Worm (Caenorhabditis elegans) whole organism, L4 larva: ENCODE results near the gene unc-1.

ENCODE experiments used
- D1046.2 ChIP-seq: fragments of 200-800 bp; sonication (Bioruptor generic); IDR thresholded peaks from 2 replicates; pipeline ENCODE4 v1.3.6; 2022; ENCODE audit warnings: missing genetic modification characterization, missing compliant biosample characterization
- T20F7.1 ChIP-seq: fragments of 200-800 bp; sonication (Bioruptor generic); optimal IDR thresholded peaks from 2 replicates; lab custom pipeline; 2018; ENCODE audit warnings: mild to moderate bottlenecking, missing genetic modification characterization, missing compliant biosample characterization
- Y105C5A.15 ChIP-seq: fragments of 200-800 bp; sonication (Bioruptor generic); IDR thresholded peaks from 2 replicates; pipeline ENCODE4 v1.3.6; 2022; ENCODE audit warnings: missing genetic modification characterization, missing compliant biosample characterization
- ZK546.5 ChIP-seq, 2 experiments: sonication (generic microtip); optimal IDR thresholded peaks; 2 replicates each; lab custom pipeline; 2017; ENCODE audit warnings: missing biosample characterization in 2 of 2, missing genetic modification characterization in 2 of 2
- aha-1 ChIP-seq: fragments of 150-350 bp; peaks from one replicate; lab custom pipeline; 2014; ENCODE audit warnings: missing biosample characterization, missing genetic modification characterization
- ama-1 ChIP-seq: fragments of 150-350 bp; optimal IDR thresholded peaks from 2 replicates; lab custom pipeline; 2014; ENCODE audit warnings: inconsistent platforms, mixed read lengths
- arid-1 ChIP-seq: fragments of 200-800 bp; sonication (Bioruptor generic); conservative IDR thresholded peaks from 2 replicates; pipeline ENCODE4 v1.3.6; 2022; ENCODE audit warnings: missing genetic modification reagents, missing genetic modification characterization, missing compliant biosample characterization
- attf-4 ChIP-seq: sonication (generic microtip); optimal IDR thresholded peaks from 3 replicates; lab custom pipeline; 2017; ENCODE audit warnings: missing biosample characterization, missing genetic modification characterization
- ceh-20 ChIP-seq: fragments of 200-800 bp; sonication (Bioruptor generic); IDR thresholded peaks from 2 replicates; pipeline ENCODE4 v1.3.6; 2022; ENCODE audit warnings: missing genetic modification reagents, missing genetic modification characterization, missing compliant biosample characterization
- ceh-32 ChIP-seq: sonication (generic microtip); optimal IDR thresholded peaks from 2 replicates; lab custom pipeline; 2016; ENCODE audit warnings: mild to moderate bottlenecking, missing genetic modification characterization, missing compliant biosample characterization; ENCODE audit not compliant: poor library complexity
- cey-2 ChIP-seq: sonication (generic microtip); optimal IDR thresholded peaks from 3 replicates; lab custom pipeline; 2017; ENCODE audit warnings: missing genetic modification characterization, mild to moderate bottlenecking, missing compliant biosample characterization, antibody characterized with exemption, borderline replicate concordance; ENCODE audit not compliant: insufficient read depth
- daf-12 ChIP-seq: fragments of 150-350 bp; optimal IDR thresholded peaks from 2 replicates; lab custom pipeline; 2014; ENCODE audit warnings: missing biosample characterization, missing genetic modification reagents, missing genetic modification characterization
- daf-16 ChIP-seq, 3 experiments: sonication (generic microtip); optimal IDR thresholded peaks; 2 replicates each; lab custom pipeline; 2016 to 2017; ENCODE audit warnings: missing genetic modification characterization in 3 of 3, missing genetic modification reagents in 3 of 3, mild to moderate bottlenecking in 2 of 3, missing compliant biosample characterization in 2 of 3, missing biosample characterization in 1 of 3, moderate library complexity in 1 of 3
- dmd-9 ChIP-seq: fragments of 200-800 bp; sonication (Bioruptor generic); IDR thresholded peaks from 2 replicates; pipeline ENCODE4 v1.3.6; 2022; ENCODE audit warnings: missing genetic modification reagents, missing genetic modification characterization, missing compliant biosample characterization
- egl-43 ChIP-seq: fragments of 200-800 bp; sonication (Bioruptor generic); IDR thresholded peaks from 2 replicates; pipeline ENCODE4 v1.3.6; 2022; ENCODE audit warnings: missing genetic modification reagents, missing genetic modification characterization, missing compliant biosample characterization
- fkh-10 ChIP-seq: fragments of 150-350 bp; optimal IDR thresholded peaks from 2 replicates; lab custom pipeline; 2014; ENCODE audit warnings: missing biosample characterization, missing genetic modification reagents, missing genetic modification characterization
- fos-1 ChIP-seq: fragments of 150-350 bp; optimal IDR thresholded peaks from 2 replicates; lab custom pipeline; 2014; ENCODE audit warnings: missing biosample characterization, missing genetic modification characterization
- gei-8 ChIP-seq: fragments of 200-800 bp; sonication (Bioruptor generic); optimal IDR thresholded peaks from 2 replicates; lab custom pipeline; 2018; ENCODE audit warnings: mild to moderate bottlenecking, missing genetic modification characterization, missing compliant biosample characterization
- hmg-1.1 ChIP-seq: fragments of 200-800 bp; sonication (Bioruptor generic); IDR thresholded peaks from 2 replicates; pipeline ENCODE4 v1.3.6; 2022; ENCODE audit warnings: missing genetic modification reagents, missing genetic modification characterization, missing compliant biosample characterization
- lin-1 ChIP-seq: fragments of 200-800 bp; sonication (Bioruptor generic); IDR thresholded peaks from 2 replicates; pipeline ENCODE4 v1.3.6; 2022; ENCODE audit warnings: missing genetic modification reagents, missing genetic modification characterization, missing compliant biosample characterization
- lin-13 ChIP-seq: fragments of 150-350 bp; optimal IDR thresholded peaks from 2 replicates; lab custom pipeline; 2014; ENCODE audit warnings: missing biosample characterization, missing genetic modification reagents, missing genetic modification characterization
- lin-15B ChIP-seq: fragments of 150-350 bp; sonication (generic microtip); optimal IDR thresholded peaks from 3 replicates; lab custom pipeline; 2014; ENCODE audit warnings: missing biosample characterization, missing genetic modification characterization
- lin-29 ChIP-seq: fragments of 200-800 bp; sonication (Bioruptor generic); IDR thresholded peaks from 2 replicates; pipeline ENCODE4 v1.3.6; 2022; ENCODE audit warnings: missing genetic modification reagents, missing genetic modification characterization, missing compliant biosample characterization
- lin-39 ChIP-seq: fragments of 150-350 bp; optimal IDR thresholded peaks from 2 replicates; lab custom pipeline; 2014; ENCODE audit warnings: missing biosample characterization, missing genetic modification reagents, missing genetic modification characterization
- lsy-2 ChIP-seq, 2 experiments: fragments of 150-350 bp in 1 of 2; sonication (generic microtip) in 1 of 2; optimal IDR thresholded peaks; 2 replicates each; lab custom pipeline; 2014 to 2017; ENCODE audit warnings: missing biosample characterization in 2 of 2, missing genetic modification characterization in 2 of 2
- madf-5 ChIP-seq, 2 experiments: fragments of 200-800 bp; sonication (Bioruptor generic); IDR thresholded peaks; 2 replicates each; pipeline ENCODE4 v1.3.6; 2022; ENCODE audit warnings: missing compliant biosample characterization in 2 of 2, missing genetic modification characterization in 2 of 2
- mdl-1 ChIP-seq, 2 experiments: fragments of 150-350 bp in 1 of 2; sonication (generic microtip) in 1 of 2; optimal IDR thresholded peaks; 2 replicates each; lab custom pipeline; 2014 to 2017; ENCODE audit warnings: missing biosample characterization in 2 of 2, missing genetic modification characterization in 2 of 2
- mdt-29 ChIP-seq: fragments of 200-800 bp; sonication (Bioruptor generic); IDR thresholded peaks from 2 replicates; pipeline ENCODE4 v1.3.6; 2022; ENCODE audit warnings: missing genetic modification reagents, missing genetic modification characterization, missing compliant biosample characterization
- mxl-2 ChIP-seq: fragments of 200-800 bp; sonication (Bioruptor generic); conservative IDR thresholded peaks from 2 replicates; pipeline ENCODE4 v1.3.6; 2022; ENCODE audit warnings: missing genetic modification reagents, missing genetic modification characterization, missing compliant biosample characterization
- mxl-3 ChIP-seq: fragments of 200-800 bp; sonication (Bioruptor generic); optimal IDR thresholded peaks from 2 replicates; lab custom pipeline; 2018; ENCODE audit warnings: mild to moderate bottlenecking, missing genetic modification characterization, missing compliant biosample characterization
- nhr-102 ChIP-seq: sonication (generic microtip); optimal IDR thresholded peaks from 2 replicates; lab custom pipeline; 2016; ENCODE audit warnings: mild to moderate bottlenecking, missing genetic modification characterization, moderate library complexity, missing compliant biosample characterization
- nhr-11 ChIP-seq: fragments of 150-350 bp; optimal IDR thresholded peaks from 2 replicates; lab custom pipeline; 2014; ENCODE audit warnings: missing biosample characterization, missing genetic modification characterization
- nhr-111 ChIP-seq: fragments of 200-800 bp; sonication (Bioruptor generic); optimal IDR thresholded peaks from 2 replicates; lab custom pipeline; 2018; ENCODE audit warnings: mild to moderate bottlenecking, missing genetic modification characterization, missing compliant biosample characterization
- nhr-25 ChIP-seq: sonication (generic microtip); optimal IDR thresholded peaks from 2 replicates; lab custom pipeline; 2017; ENCODE audit warnings: missing genetic modification characterization, mild to moderate bottlenecking, missing compliant biosample characterization, antibody characterized with exemption, moderate library complexity, borderline replicate concordance; ENCODE audit not compliant: insufficient read depth
- nhr-28 ChIP-seq: fragments of 150-350 bp; optimal IDR thresholded peaks from 2 replicates; lab custom pipeline; 2014; ENCODE audit warnings: missing biosample characterization, missing genetic modification characterization
- nhr-48 ChIP-seq: sonication (generic microtip); optimal IDR thresholded peaks from 2 replicates; lab custom pipeline; 2016; ENCODE audit warnings: mild to moderate bottlenecking, missing genetic modification characterization, missing compliant biosample characterization
- nhr-77 ChIP-seq: fragments of 150-350 bp; optimal IDR thresholded peaks from 2 replicates; lab custom pipeline; 2014; ENCODE audit warnings: missing biosample characterization, missing genetic modification characterization
- pha-4 ChIP-seq, 2 experiments: fragments of 150-350 bp in 1 of 2; fragments of 200-800 bp in 1 of 2; sonication (Bioruptor generic) in 1 of 2; IDR thresholded peaks in 1 of 2; optimal IDR thresholded peaks in 1 of 2; 2 replicates each; pipeline versions ENCODE4 v1.3.6 to Lab custom; 2014 to 2022; ENCODE audit warnings: missing genetic modification characterization in 2 of 2, missing genetic modification reagents in 2 of 2, missing biosample characterization in 1 of 2, missing compliant biosample characterization in 1 of 2
- php-3 ChIP-seq: fragments of 200-800 bp; sonication (Bioruptor generic); IDR thresholded peaks from 2 replicates; pipeline ENCODE4 v1.3.6; 2022; ENCODE audit warnings: missing genetic modification reagents, missing genetic modification characterization, missing compliant biosample characterization
- pqm-1 ChIP-seq: sonication (generic microtip); optimal IDR thresholded peaks from 2 replicates; lab custom pipeline; 2017; ENCODE audit warnings: missing biosample characterization, missing genetic modification characterization
- sdz-12 ChIP-seq: fragments of 200-800 bp; sonication (Bioruptor generic); optimal IDR thresholded peaks from 2 replicates; lab custom pipeline; 2018; ENCODE audit warnings: mild to moderate bottlenecking, missing genetic modification characterization, missing compliant biosample characterization
- snpc-1.2 ChIP-seq: fragments of 200-800 bp; sonication (Bioruptor generic); IDR thresholded peaks from 2 replicates; pipeline ENCODE4 v1.3.6; 2022; ENCODE audit warnings: missing genetic modification reagents, missing genetic modification characterization, missing compliant biosample characterization
- snpc-4 ChIP-seq: fragments of 150-350 bp; optimal IDR thresholded peaks from 2 replicates; lab custom pipeline; 2014; ENCODE audit warnings: missing biosample characterization, missing genetic modification characterization
- tag-97 ChIP-seq: fragments of 200-800 bp; sonication (Bioruptor generic); IDR thresholded peaks from 2 replicates; pipeline ENCODE4 v1.3.6; 2022; ENCODE audit warnings: missing genetic modification characterization, missing compliant biosample characterization
- vab-7 ChIP-seq: fragments of 200-800 bp; sonication (Bioruptor generic); IDR thresholded peaks from 2 replicates; pipeline ENCODE4 v1.3.6; 2022; ENCODE audit warnings: missing genetic modification reagents, missing genetic modification characterization, missing compliant biosample characterization
- zag-1 ChIP-seq: fragments of 150-350 bp; optimal IDR thresholded peaks from 2 replicates; lab custom pipeline; 2014; ENCODE audit warnings: missing biosample characterization, missing genetic modification characterization
- zfp-2 ChIP-seq: sonication (generic microtip); optimal IDR thresholded peaks from 2 replicates; lab custom pipeline; 2016; ENCODE audit warnings: mild to moderate bottlenecking, missing genetic modification characterization, missing compliant biosample characterization

Gene unc-1

DNA sequence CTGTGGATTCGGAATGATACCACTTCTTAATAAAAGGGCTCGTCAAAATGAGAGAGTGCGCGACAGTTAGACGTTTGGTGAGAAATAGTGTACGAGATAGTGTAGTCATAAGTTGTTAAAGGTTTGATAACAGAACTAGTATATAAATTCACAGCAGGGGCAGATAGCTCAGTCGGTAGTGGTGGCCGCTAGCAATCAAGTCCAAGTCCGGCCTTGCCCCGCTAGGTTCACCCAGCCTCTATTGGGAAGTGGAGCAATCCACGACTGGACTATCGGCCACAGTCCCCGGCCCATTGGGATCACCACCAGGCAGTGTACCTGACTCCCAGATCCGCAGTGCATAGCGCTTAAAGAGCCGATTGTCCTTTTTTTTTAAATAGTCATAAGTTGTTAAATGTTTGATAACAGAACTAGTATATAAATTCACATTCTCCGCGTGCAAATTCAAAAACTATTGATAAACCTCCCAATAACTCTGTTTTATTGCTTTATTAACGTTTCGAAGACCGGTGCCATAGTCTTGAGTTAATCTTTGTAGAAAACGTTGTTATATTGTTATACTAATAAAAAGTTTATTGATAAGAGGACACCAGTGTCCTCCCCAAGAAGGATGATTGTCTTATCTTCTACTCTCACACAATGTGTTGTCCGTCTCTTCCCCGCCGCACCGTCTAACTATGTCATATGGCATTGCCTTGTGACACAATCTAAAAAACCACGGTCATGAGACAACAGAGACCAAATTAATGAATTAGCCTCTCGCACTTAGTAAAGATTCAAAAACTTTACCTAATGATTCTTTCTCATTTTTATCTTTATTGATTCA is 51.4 kb downstream of the unc-1 start (continued):
- peak in 1 of 2 experiments; percentile 41 for TF ChIP-seq mdl-1 (tag; optimal IDR thresholded peaks at IDR 0.05; lab: Kevin White, UChicago)
- TF ChIP-seq Y105C5A.15 (GFP tag; lab: Robert Waterston, UW): no peak
- TF ChIP-seq lin-15B (tag; lab: Kevin White, UChicago): no peak
- no peak for TF ChIP-seq lin-39 (tag; lab: Kevin White, UChicago)
- 0 out of 2 replicates have a peak, but pooled peaks have one; percentile 40 for TF ChIP-seq D1046.2 (GFP tag; lab: Robert Waterston, UW)
- TF ChIP-seq egl-43: peak; percentile 68
- TF ChIP-seq pha-4 (GFP tag; IDR thresholded peaks at IDR 0.05; lab: Robert Waterston, UW): peak; percentile 64; the same call in 1 of the 2 replicates
- TF ChIP-seq pha-4 (tag; optimal IDR thresholded peaks at IDR 0.05; lab: Kevin White, UChicago): no peak
- no peak for TF ChIP-seq attf-4 (tag; lab: Kevin White, UChicago)
- peak; percentile 70 for TF ChIP-seq nhr-77 (tag; lab: Kevin White, UChicago)
- peak in 1 of 2 experiments; percentile 28 for TF ChIP-seq lsy-2 (tag; optimal IDR thresholded peaks at IDR 0.05; lab: Kevin White, UChicago)
- peak; percentile 22 for TF ChIP-seq sdz-12 (GFP tag; lab: Kevin White, UChicago)
- TF ChIP-seq nhr-25 (tag; lab: Kevin White, UChicago): no peak
- TF ChIP-seq daf-12 (tag; lab: Kevin White, UChicago): no peak
- TF ChIP-seq ceh-20 (GFP tag; lab: Robert Waterston, UW): 0 out of 2 replicates have a peak, but pooled peaks have one; percentile 38
- TF ChIP-seq nhr-48 (tag; lab: Kevin White, UChicago): peak; percentile 62
- TF ChIP-seq ceh-32: no peak
- no peak for TF ChIP-seq fkh-10 (GFP tag; lab: Kevin White, UChicago)
- peak; percentile 17 for TF ChIP-seq lin-13 (GFP tag; lab: Kevin White, UChicago)
- peak; percentile 19 for TF ChIP-seq aha-1 (tag; lab: Kevin White, UChicago)
- TF ChIP-seq cey-2 (tag; lab: Kevin White, UChicago): no peak
- peak; percentile 42; the same call in 1 of the 2 replicates for TF ChIP-seq mdt-29
- TF ChIP-seq nhr-102 (tag; lab: Kevin White, UChicago): peak; percentile 60
- peak; percentile 15 for TF ChIP-seq mxl-3 (GFP tag; lab: Kevin White, UChicago)
- TF ChIP-seq fos-1 (tag; lab: Kevin White, UChicago): no peak
- no peak for TF ChIP-seq lin-29 (GFP tag; lab: Robert Waterston, UW)
- TF ChIP-seq lin-1 (GFP tag; lab: Robert Waterston, UW): peak; percentile 52; the same call in 1 of the 2 replicates
- peak; percentile 26; the same call in 1 of the 2 replicates for TF ChIP-seq mxl-2 (GFP tag; lab: Robert Waterston, UW)
- no peak for TF ChIP-seq snpc-4 (tag; lab: Kevin White, UChicago)
- TF ChIP-seq zfp-2 (tag; lab: Kevin White, UChicago): no peak
- peak; percentile 85 for TF ChIP-seq pqm-1 (tag; lab: Kevin White, UChicago)
- peak; percentile 43; the same call in 1 of the 2 replicates for TF ChIP-seq hmg-1.1
- no peak for TF ChIP-seq nhr-11 (tag; lab: Kevin White, UChicago)
- TF ChIP-seq gei-8 (GFP tag; lab: Kevin White, UChicago): peak; percentile 3
- TF ChIP-seq nhr-28 (tag; lab: Kevin White, UChicago): peak; percentile 94
- TF ChIP-seq madf-5 (GFP tag; IDR thresholded peaks at IDR 0.05; lab: Robert Waterston, UW): 0 out of 4 replicates have a peak, but pooled peaks of 1 of the 2 experiments have one; percentile 60
- no peak for TF ChIP-seq tag-97 (GFP tag; lab: Robert Waterston, UW)
- TF ChIP-seq ZK546.5 (tag; optimal IDR thresholded peaks at IDR 0.05; lab: Kevin White, UChicago): no peak
- TF ChIP-seq snpc-1.2: peak; percentile 55
- TF ChIP-seq zag-1 (tag; lab: Kevin White, UChicago): no peak
- TF ChIP-seq vab-7 (GFP tag; lab: Robert Waterston, UW): no peak
- peak; percentile 70 for TF ChIP-seq dmd-9
- TF ChIP-seq daf-16 (GFP tag; optimal IDR thresholded peaks at IDR 0.05; lab: Kevin White, UChicago): peak in 1 of 2 experiments; percentile 1
- peak; percentile 92 for TF ChIP-seq daf-16 (tag; optimal IDR thresholded peaks at IDR 0.05; lab: Kevin White, UChicago)
- TF ChIP-seq php-3 (GFP tag; lab: Robert Waterston, UW): peak; percentile 89
- TF ChIP-seq nhr-111 (GFP tag; lab: Kevin White, UChicago): no peak
- peak; percentile 56 for TF ChIP-seq T20F7.1 (GFP tag; lab: Kevin White, UChicago)
- TF ChIP-seq arid-1: peak; percentile 47; the same call in 1 of the 2 replicates
- peak; percentile 80 for TF ChIP-seq ama-1
